Worm (Caenorhabditis elegans) whole organism, L2 larva: ENCODE measurements around the gene T05H10.8.
A peak's percentile ranks its signal among the peaks of the same experiment; 100 is the strongest.

Source experiments
- lsy-2 ChIP-seq, 2 experiments: fragments of 150-350 bp in 1 of 2; sonication (generic microtip) in 1 of 2; optimal IDR thresholded peaks; 2 replicates each; lab custom pipeline; 2014 to 2017; ENCODE audit warnings: missing biosample characterization in 2 of 2, missing genetic modification characterization in 2 of 2
- nhr-25 ChIP-seq: fragments of 150-350 bp; sonication (generic microtip); optimal IDR thresholded peaks from 3 replicates; lab custom pipeline; 2014; ENCODE audit warnings: missing biosample characterization, missing genetic modification characterization

DNA sequence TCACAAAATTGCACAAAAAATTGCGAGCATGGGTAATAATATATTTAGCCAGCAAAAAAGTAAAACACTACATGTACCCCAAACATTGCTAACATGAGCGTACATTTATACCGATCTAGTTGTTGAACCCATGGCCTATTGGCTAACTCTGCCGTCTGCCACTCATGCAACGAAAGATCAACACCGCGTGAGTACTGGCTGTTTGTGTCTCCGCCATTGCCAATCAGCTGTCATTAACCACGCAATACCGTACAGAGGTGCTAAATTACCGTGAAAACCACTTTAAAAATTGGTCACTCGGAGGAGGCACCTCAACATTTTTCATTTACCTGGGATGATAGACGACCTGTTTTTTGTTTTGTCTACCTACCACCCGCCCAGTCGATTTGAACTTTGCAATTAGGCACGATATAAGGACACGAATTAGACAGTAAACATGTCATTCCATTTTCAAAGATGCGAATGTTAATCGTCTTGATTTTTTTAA is 16.5 kb downstream of the T05H10.8 start, which contains the start of gene K02C4.2:
- TF ChIP-seq lsy-2 (tag; optimal IDR thresholded peaks at IDR 0.05; lab: Kevin White, UChicago) (peak; percentile 12 to 73), nhr-25 (tag; lab: Kevin White, UChicago) (peak; percentile 73)
